Worm (Caenorhabditis elegans) whole organism, L2 larva: Measurements from ENCODE around the gene blos-1.

ENCODE experiments used
- ama-1 ChIP-seq: fragments of 150-350 bp; optimal IDR thresholded peaks from 2 replicates; lab custom pipeline; 2018; ENCODE audit warnings: inconsistent platforms
- lin-39 ChIP-seq: fragments of 150-350 bp; optimal IDR thresholded peaks from 2 replicates; lab custom pipeline; 2014; ENCODE audit warnings: missing biosample characterization, missing genetic modification reagents, missing genetic modification characterization
- nhr-12 ChIP-seq: fragments of 150-350 bp; optimal IDR thresholded peaks from 2 replicates; lab custom pipeline; 2014; ENCODE audit warnings: missing biosample characterization, missing genetic modification characterization
- unc-62 ChIP-seq: fragments of 150-350 bp; optimal IDR thresholded peaks from 2 replicates; lab custom pipeline; 2014; ENCODE audit warnings: missing biosample characterization, missing genetic modification reagents, missing genetic modification characterization
- ztf-4 ChIP-seq: fragments of 150-350 bp; optimal IDR thresholded peaks from 2 replicates; lab custom pipeline; 2014; ENCODE audit warnings: missing biosample characterization, missing genetic modification characterization

DNA sequence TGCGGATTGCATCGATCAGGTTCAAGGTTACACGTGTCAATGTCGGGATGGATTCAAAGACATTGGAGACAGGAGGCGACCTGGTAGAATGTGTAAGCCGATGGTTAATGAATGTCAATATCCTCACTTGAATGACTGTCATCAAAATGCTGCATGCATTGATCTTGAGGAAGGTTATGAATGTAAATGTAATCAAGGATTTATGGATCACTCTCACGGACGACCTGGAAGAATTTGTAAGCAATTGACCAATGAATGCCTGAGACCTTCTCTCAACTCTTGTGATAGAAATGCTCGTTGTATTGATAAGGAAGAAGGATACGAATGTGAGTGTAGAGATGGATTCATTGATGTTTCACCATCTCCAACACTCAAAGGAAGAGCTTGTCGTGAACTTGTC is 33.7 kb downstream of the blos-1 start:
- TF ChIP-seq ama-1 (lab: Kevin White, UChicago) (no peak), nhr-12 (tag; lab: Kevin White, UChicago) (no peak), ztf-4 (no peak), lin-39 (no peak), unc-62 (GFP tag; lab: Kevin White, UChicago) (no peak)
